Worm (Caenorhabditis elegans): ENCODE data around the gene cux-7.

DNA sequence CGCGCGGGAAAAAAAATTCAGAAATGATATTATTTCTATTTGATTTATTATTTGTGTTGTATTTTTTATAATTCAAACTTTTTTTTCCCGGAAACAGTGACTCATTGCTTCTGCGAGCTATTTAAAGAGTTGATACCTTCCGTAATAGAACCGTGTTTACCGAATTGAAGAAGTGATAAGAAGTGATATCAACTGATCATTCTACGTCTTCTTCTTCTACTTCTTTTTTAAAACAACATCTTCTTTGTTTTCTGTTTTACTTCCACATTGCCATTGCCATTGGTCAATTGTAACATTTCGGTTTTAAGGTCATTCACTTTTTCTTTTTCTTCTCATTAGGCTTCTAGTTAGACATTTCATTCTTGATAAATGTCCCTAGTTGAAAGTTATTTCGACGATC, 45.5 kb upstream of the cux-7 start, which contains the start of gene ttr-32:
- TF ChIP-seq nhr-237 (tag; optimal IDR thresholded peaks at IDR 0.05) (no peak), snpc-4 (tag; optimal IDR thresholded peaks at IDR 0.05) (no peak), F13H6.1 (tag; optimal IDR thresholded peaks at IDR 0.05) (no peak), egl-27 (tag; optimal IDR thresholded peaks at IDR 0.05) (no peak), unc-62 (GFP tag; optimal IDR thresholded peaks at IDR 0.05) (no peak), aly-2 (tag; optimal IDR thresholded peaks at IDR 0.05) (no peak)

Measured in whole organism, L2 larva.